Worm (Caenorhabditis elegans) whole organism, L3 larva: ENCODE results near the gene msp-63.

Experiments used
- R02D3.7 ChIP-seq: fragments of 150-350 bp; optimal IDR thresholded peaks from 2 replicates; lab custom pipeline; 2014; ENCODE audit warnings: missing biosample characterization, missing genetic modification characterization
- ZK546.5 ChIP-seq: sonication (generic microtip); optimal IDR thresholded peaks from 2 replicates; lab custom pipeline; 2017; ENCODE audit warnings: missing biosample characterization, missing genetic modification characterization
- aly-2 ChIP-seq: fragments of 150-350 bp; optimal IDR thresholded peaks from 2 replicates; lab custom pipeline; 2014; ENCODE audit warnings: missing biosample characterization, missing genetic modification characterization
- ama-1 ChIP-seq: fragments of 150-350 bp; optimal IDR thresholded peaks from 2 replicates; lab custom pipeline; 2018
- ceh-16 ChIP-seq: sonication (generic microtip); optimal IDR thresholded peaks from 2 replicates; lab custom pipeline; 2017; ENCODE audit warnings: missing biosample characterization, missing genetic modification characterization
- ceh-28 ChIP-seq: fragments of 150-350 bp; optimal IDR thresholded peaks from 2 replicates; lab custom pipeline; 2014; ENCODE audit warnings: missing biosample characterization, missing genetic modification reagents, missing genetic modification characterization
- ceh-82 ChIP-seq: fragments of 150-350 bp; optimal IDR thresholded peaks from 2 replicates; lab custom pipeline; 2014; ENCODE audit warnings: missing biosample characterization, missing genetic modification characterization
- ceh-9 ChIP-seq: sonication (generic microtip); optimal IDR thresholded peaks from 2 replicates; lab custom pipeline; 2018; ENCODE audit warnings: missing biosample characterization, missing genetic modification characterization
- egl-27 ChIP-seq: sonication (generic microtip); optimal IDR thresholded peaks from 4 replicates; lab custom pipeline; 2017; ENCODE audit warnings: missing biosample characterization, missing genetic modification reagents, missing genetic modification characterization
- egl-5 ChIP-seq: fragments of 150-350 bp; optimal IDR thresholded peaks from 2 replicates; lab custom pipeline; 2017; ENCODE audit warnings: missing biosample characterization, missing genetic modification reagents, missing genetic modification characterization, inconsistent platforms
- elt-1 ChIP-seq: fragments of 150-350 bp; optimal IDR thresholded peaks from 2 replicates; lab custom pipeline; 2014; ENCODE audit warnings: missing biosample characterization, missing genetic modification characterization
- elt-2 ChIP-seq: sonication (generic microtip); optimal IDR thresholded peaks from 2 replicates; lab custom pipeline; 2016; ENCODE audit warnings: missing genetic modification reagents, mild to moderate bottlenecking, missing genetic modification characterization, missing compliant biosample characterization
- elt-3 ChIP-seq, 3 experiments: fragments of 150-350 bp in 1 of 3; sonication (generic microtip) in 2 of 3; optimal IDR thresholded peaks; 2 replicates in 2 of 3; 4 replicates in 1 of 3; lab custom pipeline; 2014 to 2017; ENCODE audit warnings: missing biosample characterization in 3 of 3, missing genetic modification characterization in 3 of 3
- fkh-10 ChIP-seq: sonication (generic microtip); optimal IDR thresholded peaks from 2 replicates; lab custom pipeline; 2017; ENCODE audit warnings: missing biosample characterization, missing genetic modification reagents, missing genetic modification characterization
- hmg-11 ChIP-seq: sonication (generic microtip); optimal IDR thresholded peaks from 2 replicates; lab custom pipeline; 2016; ENCODE audit warnings: missing genetic modification characterization, missing compliant biosample characterization
- lin-15B ChIP-seq: fragments of 150-350 bp; optimal IDR thresholded peaks from 2 replicates; lab custom pipeline; 2014; ENCODE audit warnings: missing biosample characterization, missing genetic modification characterization
- lin-39 ChIP-seq: fragments of 150-350 bp; optimal IDR thresholded peaks from 2 replicates; lab custom pipeline; 2018; ENCODE audit warnings: missing biosample characterization, missing genetic modification reagents, missing genetic modification characterization
- mdl-1 ChIP-seq: fragments of 150-350 bp; optimal IDR thresholded peaks from 2 replicates; lab custom pipeline; 2014; ENCODE audit warnings: missing biosample characterization, missing genetic modification characterization
- mml-1 ChIP-seq: fragments of 150-350 bp; sonication (generic microtip); optimal IDR thresholded peaks from 3 replicates; lab custom pipeline; 2014; ENCODE audit warnings: missing biosample characterization, missing genetic modification characterization
- nfya-1 ChIP-seq: sonication (generic microtip); optimal IDR thresholded peaks from 2 replicates; lab custom pipeline; 2017; ENCODE audit warnings: missing genetic modification characterization, mild to moderate bottlenecking, missing compliant biosample characterization, antibody characterized with exemption, moderate library complexity; ENCODE audit not compliant: insufficient read depth
- nhr-11 ChIP-seq: fragments of 150-350 bp; optimal IDR thresholded peaks from 2 replicates; lab custom pipeline; 2014; ENCODE audit warnings: missing biosample characterization, missing genetic modification characterization
- nhr-12 ChIP-seq: fragments of 150-350 bp; optimal IDR thresholded peaks from 2 replicates; lab custom pipeline; 2014; ENCODE audit warnings: missing biosample characterization, missing genetic modification characterization
- nhr-23 ChIP-seq: fragments of 150-350 bp; optimal IDR thresholded peaks from 2 replicates; lab custom pipeline; 2014; ENCODE audit warnings: missing biosample characterization, missing genetic modification reagents, missing genetic modification characterization
- nhr-25 ChIP-seq: sonication (generic microtip); optimal IDR thresholded peaks from 2 replicates; lab custom pipeline; 2017; ENCODE audit warnings: missing biosample characterization, missing genetic modification characterization
- nhr-43 ChIP-seq: sonication (generic microtip); optimal IDR thresholded peaks from 2 replicates; lab custom pipeline; 2016; ENCODE audit warnings: mild to moderate bottlenecking, missing genetic modification characterization, missing compliant biosample characterization; ENCODE audit not compliant: poor library complexity, severe bottlenecking
- nhr-67 ChIP-seq: fragments of 150-350 bp; optimal IDR thresholded peaks from 2 replicates; lab custom pipeline; 2014; ENCODE audit warnings: missing biosample characterization, missing genetic modification characterization
- nhr-76 ChIP-seq: fragments of 150-350 bp; sonication (generic microtip); optimal IDR thresholded peaks from 5 replicates; lab custom pipeline; 2014; ENCODE audit warnings: missing biosample characterization, missing genetic modification characterization
- pha-4 ChIP-seq: fragments of 150-350 bp; optimal IDR thresholded peaks from 2 replicates; lab custom pipeline; 2014; ENCODE audit warnings: missing biosample characterization, missing genetic modification reagents, missing genetic modification characterization
- pqm-1 ChIP-seq: fragments of 150-350 bp; optimal IDR thresholded peaks from 2 replicates; lab custom pipeline; 2017; ENCODE audit warnings: missing biosample characterization, missing genetic modification characterization, inconsistent platforms
- sea-2 ChIP-seq: fragments of 150-350 bp; sonication (generic microtip); optimal IDR thresholded peaks from 4 replicates; lab custom pipeline; 2014; ENCODE audit warnings: missing biosample characterization, missing genetic modification reagents, missing genetic modification characterization
- skn-1 ChIP-seq: fragments of 150-350 bp; optimal IDR thresholded peaks from 2 replicates; lab custom pipeline; 2014; ENCODE audit warnings: missing biosample characterization, missing genetic modification characterization
- snpc-4 ChIP-seq: fragments of 150-350 bp; optimal IDR thresholded peaks from 2 replicates; lab custom pipeline; 2014; ENCODE audit warnings: missing biosample characterization, missing genetic modification characterization
- tbx-2 ChIP-seq: sonication (generic microtip); optimal IDR thresholded peaks from 2 replicates; lab custom pipeline; 2016; ENCODE audit warnings: mild to moderate bottlenecking, missing genetic modification characterization, missing compliant biosample characterization
- unc-39 ChIP-seq: sonication (generic microtip); optimal IDR thresholded peaks from 4 replicates; lab custom pipeline; 2017; ENCODE audit warnings: missing biosample characterization, missing genetic modification characterization
- ztf-11 ChIP-seq: fragments of 150-350 bp; optimal IDR thresholded peaks from 2 replicates; lab custom pipeline; 2014; ENCODE audit warnings: missing biosample characterization, missing genetic modification characterization
- ztf-4 ChIP-seq: fragments of 150-350 bp; optimal IDR thresholded peaks from 2 replicates; lab custom pipeline; 2014; ENCODE audit warnings: missing biosample characterization, missing genetic modification characterization

The msp-63 gene

ce11 chrII:5844694-5845129 is 47.5 kb upstream of the msp-63 start (continued):
- TF ChIP-seq nhr-23 (tag; lab: Kevin White, UChicago) (peak; percentile 99), skn-1 (tag; lab: Kevin White, UChicago) (peak; percentile 96), hmg-11 (tag; lab: Kevin White, UChicago) (peak; percentile 99), aly-2 (peak; percentile 96), sea-2 (GFP tag; lab: Kevin White, UChicago) (peak; percentile 52), elt-2 (tag; lab: Kevin White, UChicago) (peak; percentile 99)

- TF ChIP-seq nhr-67 (tag; lab: Kevin White, UChicago) (no peak), elt-1 (tag; lab: Kevin White, UChicago) (no peak), ZK546.5 (tag; lab: Kevin White, UChicago) (no peak), nhr-12 (tag; lab: Kevin White, UChicago) (no peak), ceh-16 (tag; lab: Kevin White, UChicago) (no peak), lin-39 (tag; lab: Kevin White, UChicago) (no peak), ztf-11 (tag; lab: Kevin White, UChicago) (no peak), nhr-23 (tag; lab: Kevin White, UChicago) (no peak)
Observed at ce11 chrII:5841866-5842265, 44.6 kb upstream of the msp-63 start, which contains the start of gene nep-25. Gene nep-25, plus strand, starts transcription at chrII:5842240.

- peak; percentile 9 for TF ChIP-seq lin-39 (tag; lab: Kevin White, UChicago)
- no peak for TF ChIP-seq egl-5 (tag; lab: Kevin White, UChicago)
- TF ChIP-seq nhr-25, result no peak
Observed at ce11 chrII:5841053-5841547, 43.9 kb upstream of the msp-63 start, which contains the start of gene lec-5. Gene lec-5, minus strand, starts transcription at chrII:5841103.

- TF ChIP-seq nfya-1 (tag; lab: Kevin White, UChicago), result peak; percentile 28
- no peak for TF ChIP-seq tbx-2
- no peak for TF ChIP-seq elt-2 (tag; lab: Kevin White, UChicago)
- TF ChIP-seq nhr-23 (tag; lab: Kevin White, UChicago), result no peak
- peak; percentile 0 for TF ChIP-seq snpc-4 (tag; lab: Kevin White, UChicago)
- no peak for TF ChIP-seq pqm-1 (tag; lab: Kevin White, UChicago)
- no peak for TF ChIP-seq sea-2 (GFP tag; lab: Kevin White, UChicago)
- no peak for TF ChIP-seq nhr-11 (tag; lab: Kevin White, UChicago)
- TF ChIP-seq lin-39 (tag; lab: Kevin White, UChicago), result no peak
- TF ChIP-seq mdl-1, result no peak
- TF ChIP-seq ztf-4 (tag; lab: Kevin White, UChicago), result no peak
- no peak for TF ChIP-seq egl-27 (tag; lab: Kevin White, UChicago)
- TF ChIP-seq ceh-28, result no peak
- no peak for TF ChIP-seq mml-1 (tag; lab: Kevin White, UChicago)
- TF ChIP-seq unc-39 (tag; lab: Kevin White, UChicago), result no peak
- no peak for TF ChIP-seq skn-1 (tag; lab: Kevin White, UChicago)
- peak; percentile 88 for TF ChIP-seq R02D3.7 (tag; lab: Kevin White, UChicago)
- no peak for TF ChIP-seq aly-2
- peak; percentile 6 for TF ChIP-seq ama-1
- TF ChIP-seq fkh-10 (GFP tag; lab: Kevin White, UChicago), result no peak
- peak; percentile 25 for TF ChIP-seq pha-4 (tag; lab: Kevin White, UChicago)
- no peak for TF ChIP-seq nhr-67 (tag; lab: Kevin White, UChicago)
- TF ChIP-seq ceh-9 (tag; lab: Kevin White, UChicago), result no peak
- TF ChIP-seq lin-15B (tag; lab: Kevin White, UChicago), result peak; percentile 4
- TF ChIP-seq ceh-82 (tag; lab: Kevin White, UChicago), result no peak
- TF ChIP-seq nhr-76 (tag; lab: Kevin White, UChicago), result no peak
- peak; percentile 42 for TF ChIP-seq hmg-11 (tag; lab: Kevin White, UChicago)
- TF ChIP-seq nhr-43, result no peak
- TF ChIP-seq elt-3 (tag; optimal IDR thresholded peaks at IDR 0.05; lab: Kevin White, UChicago), result no peak
Observed at ce11 chrII:5839227-5839626, 42.0 kb upstream of the msp-63 start, which contains the start of gene ZK1248.19. Gene ZK1248.19, minus strand, starts transcription at chrII:5839414.
